Worm (Caenorhabditis elegans): ENCODE results near the gene T24G10.2.

- TF ChIP-seq pha-4 (tag; optimal IDR thresholded peaks at IDR 0.05) (no peak), K02D7.2 (tag; optimal IDR thresholded peaks at IDR 0.05) (no peak), elt-2 (tag; optimal IDR thresholded peaks at IDR 0.05) (no peak), ttx-3 (tag; optimal IDR thresholded peaks at IDR 0.05) (no peak), ets-4 (tag; optimal IDR thresholded peaks at IDR 0.05) (no peak), pag-3 (tag; optimal IDR thresholded peaks at IDR 0.05; ENCODE audit: borderline replicate concordance) (no peak), unc-3 (GFP tag; conservative IDR thresholded peaks at IDR 0.05) (no peak), unc-3 (tag; optimal IDR thresholded peaks at IDR 0.05) (no peak), ama-1 (optimal IDR thresholded peaks at IDR 0.05) (no peak), fkh-10 (GFP tag; optimal IDR thresholded peaks at IDR 0.05) (no peak), unc-42 (tag; optimal IDR thresholded peaks at IDR 0.05) (no peak), ref-2 (tag; optimal IDR thresholded peaks at IDR 0.05) (no peak)
Observed at ce11 chrIII:5464077-5464476, 21.5 kb upstream of the T24G10.2 start, which contains the start of gene F48E8.2.

All from whole organism, late embryonic.